Fruit fly (Drosophila melanogaster) whole organism, embryonic: Measurements from ENCODE around the gene ver.

ENCODE experiments used
- az2 ChIP-seq: fragments of 200-800 bp; sonication (Bioruptor generic); optimal IDR thresholded peaks from 3 replicates; lab custom pipeline; 2016; ENCODE audit warnings: missing biosample characterization, missing genetic modification characterization
- bcd ChIP-seq: fragments of 200-800 bp; sonication (Bioruptor generic); optimal IDR thresholded peaks from 2 replicates; lab custom pipeline; 2017; ENCODE audit warnings: missing biosample characterization, mild to moderate bottlenecking, missing genetic modification characterization
- bsh ChIP-seq, 2 experiments: fragments of 200-800 bp; sonication (Bioruptor generic); optimal IDR thresholded peaks; 2 replicates each; lab custom pipeline; 2017 to 2018; ENCODE audit warnings: mild to moderate bottlenecking in 2 of 2, missing biosample characterization in 2 of 2, missing genetic modification characterization in 2 of 2, moderate library complexity in 1 of 2
- peb ChIP-seq: fragments of 200-800 bp; sonication (Bioruptor generic); IDR thresholded peaks from 2 replicates; pipeline ENCODE4 v1.3.6; 2022; ENCODE audit warnings: missing biosample characterization, missing genetic modification characterization
- repo ChIP-seq: fragments of 200-800 bp; sonication (Bioruptor generic); optimal IDR thresholded peaks from 2 replicates; lab custom pipeline; 2016; ENCODE audit warnings: missing biosample characterization, missing genetic modification characterization
- row ChIP-seq: fragments of 200-800 bp; sonication (Bioruptor generic); IDR thresholded peaks from 3 replicates; pipeline ENCODE4 v1.3.6; 2022; ENCODE audit warnings: missing biosample characterization, missing genetic modification characterization

dm6 chr3L:12557736-12558135 is 33.9 kb downstream of the ver start:
- TF ChIP-seq peb (no peak), az2 (no peak), bsh (GFP tag; optimal IDR thresholded peaks at IDR 0.05; lab: Kevin White, UChicago) (no peak), row (GFP tag; lab: Robert Waterston, UW) (no peak), bcd (GFP tag; lab: Kevin White, UChicago) (no peak), repo (no peak)
